Worm (Caenorhabditis elegans): Measurements from ENCODE around the gene bas-1.
"Not testable (repeated sequence)": the region's sequence is repeated elsewhere in the genome, so short reads cannot be mapped to it uniquely, and the experiment has no call there.

The bas-1 gene

DNA sequence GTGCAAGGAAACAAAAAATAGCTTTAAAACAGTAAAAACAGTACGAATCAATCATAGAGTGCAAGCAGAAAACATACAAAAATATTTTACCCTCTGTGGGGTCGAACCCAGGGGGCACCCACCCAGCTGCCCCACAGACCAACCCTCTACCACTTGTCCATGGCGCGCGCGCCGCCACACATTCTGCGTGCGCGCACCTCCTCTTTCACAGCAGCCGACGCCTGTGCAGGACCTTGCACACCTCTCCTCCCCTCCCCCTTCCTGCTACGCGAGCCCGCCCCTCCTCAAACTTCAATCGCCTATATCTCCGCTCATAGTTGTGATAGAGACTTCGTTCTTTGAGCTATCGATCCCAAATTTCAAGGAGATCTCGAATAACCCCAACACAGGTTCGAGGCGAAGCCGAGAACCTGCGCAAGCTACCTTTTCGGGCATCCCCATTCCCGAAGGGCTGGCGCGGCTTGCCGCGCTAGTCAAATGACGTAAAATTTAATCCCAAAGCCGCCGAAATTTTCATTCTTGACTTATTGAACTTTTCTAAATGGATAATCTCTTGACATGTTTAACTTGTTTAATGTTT, 25.3 kb downstream of the bas-1 start:
- TF ChIP-seq hmg-1.1 (GFP tag; IDR thresholded peaks at IDR 0.05) (peak; percentile 81), dmd-8 (GFP tag; IDR thresholded peaks at IDR 0.05) (0 out of 2 replicates have a peak, but pooled peaks have one; percentile 44), pha-4 (GFP tag; IDR thresholded peaks at IDR 0.05) (peak; percentile 73; the same call in 1 of the 2 replicates), vab-7 (GFP tag; IDR thresholded peaks at IDR 0.05) (peak; percentile 40; the same call in 1 of the 2 replicates), ctbp-1 (GFP tag; IDR thresholded peaks at IDR 0.05) (0 out of 2 replicates have a peak, but pooled peaks have one; percentile 23), snpc-1.2 (GFP tag; IDR thresholded peaks at IDR 0.05) (peak; percentile 94), lin-1 (GFP tag; IDR thresholded peaks at IDR 0.05) (peak; percentile 39; the same call in 1 of the 2 replicates), arid-1 (GFP tag; conservative IDR thresholded peaks at IDR 0.05) (peak; percentile 79), nhr-41 (GFP tag; IDR thresholded peaks at IDR 0.05) (0 out of 2 replicates have a peak, but pooled peaks have one; percentile 26), egl-43 (GFP tag; IDR thresholded peaks at IDR 0.05) (peak; percentile 86), mes-2 (tag; optimal IDR thresholded peaks at IDR 0.05; ENCODE audit: poor library complexity, severe bottlenecking) (peak; percentile 3), T26A8.4 (GFP tag; IDR thresholded peaks at IDR 0.05) (peak; percentile 81), dmd-6 (GFP tag; IDR thresholded peaks at IDR 0.05) (peak; percentile 69), lim-7 (GFP tag; IDR thresholded peaks at IDR 0.05) (peak; percentile 65), tra-1 (GFP tag; IDR thresholded peaks at IDR 0.05) (peak; percentile 56; the same call in 1 of the 2 replicates), ceh-44 (GFP tag; IDR thresholded peaks at IDR 0.05) (peak; percentile 85), lin-38 (GFP tag; IDR thresholded peaks at IDR 0.05) (peak; percentile 83), php-3 (GFP tag; IDR thresholded peaks at IDR 0.05) (peak; percentile 60; the same call in 1 of the 2 replicates), madf-9 (GFP tag; conservative IDR thresholded peaks at IDR 0.05) (peak; percentile 47; the same call in 1 of the 2 replicates), zip-11 (GFP tag; IDR thresholded peaks at IDR 0.05) (0 out of 2 replicates have a peak, but pooled peaks have one; percentile 29), Y48G9A.11 (GFP tag; IDR thresholded peaks at IDR 0.05) (peak; percentile 94), saeg-2 (GFP tag; IDR thresholded peaks at IDR 0.05) (peak; percentile 75; the same call in 1 of the 2 replicates), hlh-11 (tag; optimal IDR thresholded peaks at IDR 0.05) (peak; percentile 1), set-16 (GFP tag; IDR thresholded peaks at IDR 0.05) (peak; percentile 99)
- TF ChIP-seq pha-4 (tag; optimal IDR thresholded peaks at IDR 0.05), result not testable (repeated sequence)

- TF ChIP-seq spr-3 (GFP tag; optimal IDR thresholded peaks at IDR 0.05) (no peak), mes-2 (tag; optimal IDR thresholded peaks at IDR 0.05; ENCODE audit: poor library complexity, severe bottlenecking) (peak; percentile 23), rbr-2 (tag; optimal IDR thresholded peaks at IDR 0.05) (no peak), lsy-2 (tag; optimal IDR thresholded peaks at IDR 0.05) (peak in 1 of 2 experiments; percentile 61), nhr-76 (tag; optimal IDR thresholded peaks at IDR 0.05) (no peak), hmg-1.1 (GFP tag; IDR thresholded peaks at IDR 0.05) (0 out of 2 replicates have a peak, but pooled peaks have one; percentile 48), unc-130 (GFP tag; optimal IDR thresholded peaks at IDR 0.05) (no peak), nhr-6 (tag; optimal IDR thresholded peaks at IDR 0.05) (no peak), D1046.2 (GFP tag; IDR thresholded peaks at IDR 0.05) (no peak), nhr-48 (tag; optimal IDR thresholded peaks at IDR 0.05) (no peak), egl-43 (GFP tag; IDR thresholded peaks at IDR 0.05) (no peak), nhr-237 (tag; optimal IDR thresholded peaks at IDR 0.05) (no peak), unc-62 (GFP tag; optimal IDR thresholded peaks at IDR 0.05 in 1 of 2) (peak in 1 of 2 experiments; percentile 47), unc-62 (tag; optimal IDR thresholded peaks at IDR 0.05) (no peak), dve-1 (tag; optimal IDR thresholded peaks at IDR 0.05; ENCODE audit: insufficient read depth) (peak; percentile 10), ctbp-1 (GFP tag; IDR thresholded peaks at IDR 0.05) (0 out of 2 replicates have a peak, but pooled peaks have one; percentile 22), dpl-1 (GFP tag; optimal IDR thresholded peaks at IDR 0.05) (no peak), fkh-10 (GFP tag; optimal IDR thresholded peaks at IDR 0.05) (peak; percentile 1), T26A8.4 (GFP tag; IDR thresholded peaks at IDR 0.05) (no peak), aha-1 (tag) (peak; percentile 59), F37D6.2 (tag; optimal IDR thresholded peaks at IDR 0.05) (peak; percentile 7), ceh-20 (GFP tag; IDR thresholded peaks at IDR 0.05) (no peak), nhr-28 (tag; optimal IDR thresholded peaks at IDR 0.05) (peak; percentile 6), mxl-3 (GFP tag; optimal IDR thresholded peaks at IDR 0.05) (no peak), mdl-1 (tag; optimal IDR thresholded peaks at IDR 0.05) (peak in 1 of 2 experiments; percentile 60), nhr-11 (tag; optimal IDR thresholded peaks at IDR 0.05) (peak; percentile 66), mep-1 (tag; optimal IDR thresholded peaks at IDR 0.05) (peak; percentile 44), Y75B8A.6 (GFP tag; IDR thresholded peaks at IDR 0.05) (no peak), saeg-2 (GFP tag; IDR thresholded peaks at IDR 0.05) (no peak)
Measured at ce11 chrIII:5639893-5640292, 27.8 kb downstream of the bas-1 start.
